Worm (Caenorhabditis elegans): ENCODE data around the gene dao-6.

DNA sequence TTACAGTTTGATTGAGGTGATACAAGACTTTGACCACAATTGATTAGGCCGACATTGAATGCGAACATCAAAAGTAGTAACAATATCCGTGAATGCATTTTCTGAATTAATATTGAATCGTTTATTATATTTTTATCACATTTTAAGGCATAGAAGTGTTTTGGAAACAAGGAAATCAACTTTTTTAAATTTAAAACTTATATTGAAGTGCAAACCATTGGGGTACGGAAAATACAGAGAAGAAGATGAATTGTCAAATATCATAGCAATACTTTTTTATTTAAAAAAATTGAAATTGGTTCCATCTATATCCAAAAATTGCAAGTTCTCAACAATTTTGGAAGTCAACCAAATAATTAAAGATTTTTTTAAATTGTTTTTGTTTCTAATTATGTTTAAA lies 7.2 kb upstream of the dao-6 start, which contains the start of gene T05G5.1:
- no peak for TF ChIP-seq hmg-4 (GFP tag; optimal IDR thresholded peaks at IDR 0.05)
- TF ChIP-seq flt-1 (GFP tag; IDR thresholded peaks at IDR 0.05): no peak
- no peak for TF ChIP-seq F13C5.2 (tag; optimal IDR thresholded peaks at IDR 0.05)
- no peak for TF ChIP-seq ama-1 (optimal IDR thresholded peaks at IDR 0.05)
- TF ChIP-seq hmbx-1 (tag; optimal IDR thresholded peaks at IDR 0.05): no peak
- TF ChIP-seq ets-7 (tag; optimal IDR thresholded peaks at IDR 0.05): no peak
- TF ChIP-seq tbx-11 (GFP tag; IDR thresholded peaks at IDR 0.05): no peak
- TF ChIP-seq tra-4 (tag; optimal IDR thresholded peaks at IDR 0.05): no peak
- TF ChIP-seq ceh-13 (GFP tag; optimal IDR thresholded peaks at IDR 0.05): no peak
- TF ChIP-seq B0310.2 (tag; optimal IDR thresholded peaks at IDR 0.05): no peak
- TF ChIP-seq tbx-37 (GFP tag; conservative IDR thresholded peaks at IDR 0.05): no peak
- no peak for TF ChIP-seq pes-1 (GFP tag; IDR thresholded peaks at IDR 0.05)
- no peak for TF ChIP-seq aly-1 (tag; optimal IDR thresholded peaks at IDR 0.05)

Measured in whole organism, early embryonic.